In genomic region chr2L:12543107-12543615, dm6 we compare ENCODE assay signal across 6 fruit fly cellular contexts.
TF ChIP-seq lines count a peak whose summit lies in the region.

No protein-coding gene starts in this region.

- TF ChIP-seq CTCF in whole organism, embryonic (GFP tag; optimal IDR thresholded peaks at IDR 0.05; lab: Kevin White, UChicago): no peak

TF ChIP-seq in whole organism, 6 proteins besides CTCF, POLR2A, EP300 and RAD21:
- TF ChIP-seq Dll (optimal IDR thresholded peaks at IDR 0.05; lab: Kevin White, UChicago): peak; percentile 99
- TF ChIP-seq pan (optimal IDR thresholded peaks at IDR 0.05; lab: Kevin White, UChicago): no peak

TF ChIP-seq in whole organism, adult, 20 proteins besides CTCF, POLR2A, EP300 and RAD21:
- TF ChIP-seq CG7045 (GFP tag; optimal IDR thresholded peaks at IDR 0.05; lab: Kevin White, UChicago) (peak; percentile 52), Mnt (GFP tag; optimal IDR thresholded peaks at IDR 0.05; lab: Kevin White, UChicago) (peak; percentile 48), CG14711 (tag; optimal IDR thresholded peaks at IDR 0.05; lab: Kevin White, UChicago) (no peak), CG12768 (GFP tag; optimal IDR thresholded peaks at IDR 0.05; lab: Kevin White, UChicago) (peak; percentile 74), cic (GFP tag; optimal IDR thresholded peaks at IDR 0.05; lab: Kevin White, UChicago) (peak; percentile 84), Hr96 (GFP tag; optimal IDR thresholded peaks at IDR 0.05; lab: Kevin White, UChicago) (no peak), pad (GFP tag; optimal IDR thresholded peaks at IDR 0.05; lab: Kevin White, UChicago) (peak; percentile 31), CG1620 (GFP tag; optimal IDR thresholded peaks at IDR 0.05; lab: Kevin White, UChicago) (no peak), tj (GFP tag; optimal IDR thresholded peaks at IDR 0.05; lab: Kevin White, UChicago) (peak; percentile 70), CG11617 (GFP tag; optimal IDR thresholded peaks at IDR 0.05; lab: Kevin White, UChicago) (peak; percentile 22), Clk (GFP tag; optimal IDR thresholded peaks at IDR 0.05; lab: Kevin White, UChicago) (peak; percentile 48), CG7101 (tag; optimal IDR thresholded peaks at IDR 0.05; lab: Kevin White, UChicago) (no peak)

TF ChIP-seq in whole organism, embryonic, 481 proteins besides CTCF, POLR2A, EP300 and RAD21 (continues in another document):
- TF ChIP-seq Sry-β (GFP tag; optimal IDR thresholded peaks at IDR 0.05; lab: Kevin White, UChicago): no peak
- TF ChIP-seq Trl (optimal IDR thresholded peaks at IDR 0.05; lab: Kevin White, UChicago): peak; percentile 89 to 92
- TF ChIP-seq Trl (GFP tag; optimal IDR thresholded peaks at IDR 0.05; lab: Kevin White, UChicago): no peak
- peak; percentile 81 for TF ChIP-seq run (tag; optimal IDR thresholded peaks at IDR 0.05; lab: Kevin White, UChicago)
- peak; percentile 14; the same call in 1 of the 2 replicates for TF ChIP-seq CG2129 (GFP tag; IDR thresholded peaks at IDR 0.05; lab: Robert Waterston, UW; ENCODE audit: partially characterized antibody)
- peak; percentile 98 for TF ChIP-seq sd (tag; optimal IDR thresholded peaks at IDR 0.05; lab: Kevin White, UChicago)
- TF ChIP-seq chm (GFP tag; IDR thresholded peaks at IDR 0.05; lab: Robert Waterston, UW): peak; percentile 47; the same call in 1 of the 2 replicates
- TF ChIP-seq row (GFP tag; IDR thresholded peaks at IDR 0.05; lab: Robert Waterston, UW): no peak
- TF ChIP-seq Camta (GFP tag; optimal IDR thresholded peaks at IDR 0.05; lab: Kevin White, UChicago): no peak
- TF ChIP-seq CG34224 (GFP tag; IDR thresholded peaks at IDR 0.05; lab: Robert Waterston, UW; ENCODE audit: partially characterized antibody): peak; percentile 66
- TF ChIP-seq gro (GFP tag; optimal IDR thresholded peaks at IDR 0.05; lab: Kevin White, UChicago): no peak
- TF ChIP-seq CG5245 (GFP tag; optimal IDR thresholded peaks at IDR 0.05; lab: Kevin White, UChicago): no peak
- TF ChIP-seq nerfin-2 (GFP tag; IDR thresholded peaks at IDR 0.05; lab: Robert Waterston, UW; ENCODE audit: partially characterized antibody): no peak
- TF ChIP-seq sna (GFP tag; IDR thresholded peaks at IDR 0.05; lab: Robert Waterston, UW; ENCODE audit: partially characterized antibody): 0 out of 2 replicates have a peak, but pooled peaks have one; percentile 46
- TF ChIP-seq pnt (GFP tag; optimal IDR thresholded peaks at IDR 0.05; lab: Kevin White, UChicago): no peak
- TF ChIP-seq so (GFP tag; IDR thresholded peaks at IDR 0.05; lab: Robert Waterston, UW): peak; percentile 36; the same call in 1 of the 3 replicates
- TF ChIP-seq cg (GFP tag; optimal IDR thresholded peaks at IDR 0.05; lab: Kevin White, UChicago): peak; percentile 51
- TF ChIP-seq ttk (GFP tag; IDR thresholded peaks at IDR 0.05; lab: Robert Waterston, UW): no peak

TF ChIP-seq in whole organism, prepupa, 60 proteins besides CTCF, POLR2A, EP300 and RAD21 (continues in another document):
- TF ChIP-seq Blimp-1 (GFP tag; optimal IDR thresholded peaks at IDR 0.05; lab: Kevin White, UChicago): peak; percentile 26
- TF ChIP-seq CG9139 (GFP tag; optimal IDR thresholded peaks at IDR 0.05; lab: Kevin White, UChicago): peak; percentile 84
- TF ChIP-seq dsx (GFP tag; optimal IDR thresholded peaks at IDR 0.05; lab: Kevin White, UChicago; ENCODE audit: poor library complexity, severe bottlenecking): peak; percentile 84
- no peak for TF ChIP-seq CG8319 (GFP tag; optimal IDR thresholded peaks at IDR 0.05; lab: Kevin White, UChicago)
- TF ChIP-seq acj6 (GFP tag; optimal IDR thresholded peaks at IDR 0.05; lab: Kevin White, UChicago): no peak
- no peak for TF ChIP-seq cyc (GFP tag; optimal IDR thresholded peaks at IDR 0.05; lab: Kevin White, UChicago)
- TF ChIP-seq eg (GFP tag; IDR thresholded peaks at IDR 0.05; lab: Robert Waterston, UW): peak; percentile 84; the same call in 2 of the 3 replicates
- no peak for TF ChIP-seq Hr39 (GFP tag; optimal IDR thresholded peaks at IDR 0.05; lab: Kevin White, UChicago)
- peak; percentile 86 for TF ChIP-seq CG6163 (GFP tag; IDR thresholded peaks at IDR 0.05; lab: Robert Waterston, UW)
- TF ChIP-seq Eip93F (GFP tag; optimal IDR thresholded peaks at IDR 0.05; lab: Kevin White, UChicago): no peak
- TF ChIP-seq svp (GFP tag; lab: Kevin White, UChicago): peak; percentile 71
- peak; percentile 72 for TF ChIP-seq Lpt (GFP tag; optimal IDR thresholded peaks at IDR 0.05; lab: Kevin White, UChicago)
- no peak for TF ChIP-seq CG10631 (GFP tag; optimal IDR thresholded peaks at IDR 0.05; lab: Kevin White, UChicago)
- TF ChIP-seq esn (GFP tag; optimal IDR thresholded peaks at IDR 0.05; lab: Kevin White, UChicago): no peak
- TF ChIP-seq CG8119 (GFP tag; IDR thresholded peaks at IDR 0.05; lab: Robert Waterston, UW): peak; percentile 76; the same call in 2 of the 3 replicates
- TF ChIP-seq CG6854 (GFP tag; optimal IDR thresholded peaks at IDR 0.05; lab: Kevin White, UChicago): peak; percentile 83
- peak; percentile 55 for TF ChIP-seq CG3919 (GFP tag; optimal IDR thresholded peaks at IDR 0.05; lab: Kevin White, UChicago)
- peak; percentile 57 for TF ChIP-seq CG6808 (GFP tag; optimal IDR thresholded peaks at IDR 0.05; lab: Kevin White, UChicago)
- TF ChIP-seq CG6276 (GFP tag; optimal IDR thresholded peaks at IDR 0.05; lab: Kevin White, UChicago): peak; percentile 70
- no peak for TF ChIP-seq dac (GFP tag; optimal IDR thresholded peaks at IDR 0.05; lab: Kevin White, UChicago)

TF ChIP-seq in whole organism, pupa, 21 proteins besides CTCF, POLR2A, EP300 and RAD21:
- no peak for TF ChIP-seq D1 (tag; optimal IDR thresholded peaks at IDR 0.05; lab: Kevin White, UChicago)
- peak; percentile 87 for TF ChIP-seq fd96Ca (GFP tag; IDR thresholded peaks at IDR 0.05; lab: Robert Waterston, UW)
- TF ChIP-seq CG15710 (tag; optimal IDR thresholded peaks at IDR 0.05; lab: Kevin White, UChicago): peak; percentile 39
- peak; percentile 86 for TF ChIP-seq CG4496 (GFP tag; IDR thresholded peaks at IDR 0.05; lab: Robert Waterston, UW)
- peak; percentile 52 for TF ChIP-seq Snoo (tag; optimal IDR thresholded peaks at IDR 0.05; lab: Kevin White, UChicago)
- TF ChIP-seq gl (tag; optimal IDR thresholded peaks at IDR 0.05; lab: Kevin White, UChicago): peak; percentile 65
- TF ChIP-seq CG13204 (GFP tag; optimal IDR thresholded peaks at IDR 0.05; lab: Kevin White, UChicago): peak; percentile 89
- no peak for TF ChIP-seq rn (GFP tag; IDR thresholded peaks at IDR 0.05; lab: Robert Waterston, UW)
- TF ChIP-seq Pif1B (GFP tag; optimal IDR thresholded peaks at IDR 0.05; lab: Kevin White, UChicago): peak; percentile 65
- TF ChIP-seq CG17806 (tag; optimal IDR thresholded peaks at IDR 0.05; lab: Kevin White, UChicago): no peak
- TF ChIP-seq CG9948 (tag; optimal IDR thresholded peaks at IDR 0.05; lab: Kevin White, UChicago): no peak
- TF ChIP-seq Pif1A (GFP tag; optimal IDR thresholded peaks at IDR 0.05; lab: Kevin White, UChicago): peak; percentile 48
- peak; percentile 4 for TF ChIP-seq CG8301 (tag; optimal IDR thresholded peaks at IDR 0.05; lab: Kevin White, UChicago)
- peak; percentile 90 for TF ChIP-seq CG12605 (GFP tag; IDR thresholded peaks at IDR 0.05; lab: Robert Waterston, UW)
- TF ChIP-seq Ets98B (GFP tag; IDR thresholded peaks at IDR 0.05; lab: Robert Waterston, UW): peak; percentile 89
- peak; percentile 24 for TF ChIP-seq CG8159 (tag; optimal IDR thresholded peaks at IDR 0.05; lab: Kevin White, UChicago)
- no peak for TF ChIP-seq CG10348 (GFP tag; IDR thresholded peaks at IDR 0.05; lab: Robert Waterston, UW)
- peak; percentile 36 for TF ChIP-seq CG14655 (GFP tag; optimal IDR thresholded peaks at IDR 0.05; lab: Kevin White, UChicago)
- TF ChIP-seq EcR (GFP tag; optimal IDR thresholded peaks at IDR 0.05; lab: Kevin White, UChicago): peak; percentile 81
- no peak for TF ChIP-seq CG34367 (tag; optimal IDR thresholded peaks at IDR 0.05; lab: Kevin White, UChicago)
- TF ChIP-seq CG32121 (GFP tag; IDR thresholded peaks at IDR 0.05; lab: Robert Waterston, UW): peak; percentile 83
TF ChIP-seq in whole organism, pupa: peak in this region for 15.

TF ChIP-seq in whole organism, wandering third instar larva, 38 proteins besides CTCF, POLR2A, EP300 and RAD21:
- TF ChIP-seq rgr (GFP tag; optimal IDR thresholded peaks at IDR 0.05; lab: Kevin White, UChicago) (peak; percentile 12), sage (GFP tag; optimal IDR thresholded peaks at IDR 0.05; lab: Kevin White, UChicago) (peak; percentile 26), woc (GFP tag; optimal IDR thresholded peaks at IDR 0.05; lab: Kevin White, UChicago) (no peak), h (GFP tag; optimal IDR thresholded peaks at IDR 0.05; lab: Kevin White, UChicago) (peak; percentile 52), foxo (GFP tag; optimal IDR thresholded peaks at IDR 0.05; lab: Kevin White, UChicago) (peak in 1 of 2 experiments; percentile 5), Sp1 (GFP tag; optimal IDR thresholded peaks at IDR 0.05; lab: Kevin White, UChicago) (peak; percentile 24), Hr78 (GFP tag; optimal IDR thresholded peaks at IDR 0.05; lab: Kevin White, UChicago) (no peak), fru (GFP tag; optimal IDR thresholded peaks at IDR 0.05; lab: Kevin White, UChicago) (peak; percentile 22), jim (GFP tag; optimal IDR thresholded peaks at IDR 0.05; lab: Kevin White, UChicago) (peak; percentile 53), dl (GFP tag; optimal IDR thresholded peaks at IDR 0.05; lab: Kevin White, UChicago; ENCODE audit: insufficient read depth in 1 of 2, partially characterized antibody in 2 of 2) (peak; percentile 97 to 99), Vsx2 (GFP tag; optimal IDR thresholded peaks at IDR 0.05; lab: Kevin White, UChicago; ENCODE audit: partially characterized antibody) (peak; percentile 93), brk (GFP tag; optimal IDR thresholded peaks at IDR 0.05; lab: Kevin White, UChicago) (no peak), Hr83 (GFP tag; optimal IDR thresholded peaks at IDR 0.05; lab: Kevin White, UChicago; ENCODE audit: poor library complexity, severe bottlenecking) (peak; percentile 45), Dif (GFP tag; optimal IDR thresholded peaks at IDR 0.05; lab: Kevin White, UChicago; ENCODE audit: partially characterized antibody) (peak; percentile 99), Hnf4 (GFP tag; optimal IDR thresholded peaks at IDR 0.05; lab: Kevin White, UChicago) (peak; percentile 44), psq (GFP tag; optimal IDR thresholded peaks at IDR 0.05; lab: Kevin White, UChicago) (peak; percentile 91), OdsH (GFP tag; optimal IDR thresholded peaks at IDR 0.05; lab: Kevin White, UChicago) (peak; percentile 10), dmrt93B (GFP tag; optimal IDR thresholded peaks at IDR 0.05; lab: Kevin White, UChicago) (no peak), sv (GFP tag; optimal IDR thresholded peaks at IDR 0.05; lab: Kevin White, UChicago) (no peak), Rel (GFP tag; optimal IDR thresholded peaks at IDR 0.05; lab: Kevin White, UChicago) (peak; percentile 62), Rel (tag; optimal IDR thresholded peaks at IDR 0.05; lab: Kevin White, UChicago) (peak; percentile 28)
